Fruit fly (Drosophila melanogaster): ENCODE data around the gene CG46280.
A peak's percentile ranks its signal among the peaks of the same experiment; 100 is the strongest.

CG46280 gene

DNA sequence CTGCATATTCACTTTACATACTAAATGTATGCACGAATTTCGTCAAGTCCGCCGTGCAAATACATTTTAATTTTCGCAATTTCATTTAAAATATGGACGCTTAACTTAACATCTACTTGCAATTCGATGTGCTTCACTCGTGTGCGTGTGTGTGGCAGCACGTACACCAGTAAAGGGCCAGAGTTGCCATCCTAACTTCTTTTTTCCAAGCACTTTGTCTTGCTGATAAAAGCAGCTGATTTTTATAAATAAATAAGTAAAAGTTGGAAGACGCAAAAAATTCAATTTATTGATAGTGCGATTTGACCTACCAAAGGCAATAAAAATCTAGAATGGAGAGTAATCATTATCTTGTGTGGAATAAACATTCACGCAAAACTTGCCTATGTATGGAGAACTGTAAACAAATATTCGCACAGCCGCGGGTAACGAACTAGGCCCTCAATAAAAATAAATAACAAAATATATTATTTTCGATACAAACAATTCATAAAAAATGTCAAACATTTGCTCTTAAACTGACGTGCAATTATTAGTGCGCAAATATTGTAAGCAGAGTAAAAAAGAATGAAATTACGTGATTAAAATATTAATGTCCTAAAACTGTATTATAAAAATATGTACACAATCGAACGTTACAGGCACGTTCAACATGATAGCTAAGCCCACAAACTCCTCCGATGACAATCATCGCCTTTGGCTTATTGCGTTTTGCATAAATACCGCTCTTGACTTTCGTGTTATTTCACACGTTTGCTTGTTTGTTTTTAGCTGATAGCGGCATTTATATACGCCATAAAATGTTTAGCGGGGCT, 48.1 kb downstream of the CG46280 start (continued):
- no peak for TF ChIP-seq fu2 (GFP tag; optimal IDR thresholded peaks at IDR 0.05)
- TF ChIP-seq ash1 (GFP tag; optimal IDR thresholded peaks at IDR 0.05), result no peak
- no peak for TF ChIP-seq pros (GFP tag; optimal IDR thresholded peaks at IDR 0.05)
- no peak for TF ChIP-seq Sin3A (optimal IDR thresholded peaks at IDR 0.05)
- TF ChIP-seq Lpt (GFP tag; optimal IDR thresholded peaks at IDR 0.05), result no peak
- TF ChIP-seq CG30431 (GFP tag; optimal IDR thresholded peaks at IDR 0.05), result peak; percentile 28
- TF ChIP-seq CG10321 (GFP tag; IDR thresholded peaks at IDR 0.05), result no peak
- peak; percentile 47 for TF ChIP-seq D19B (GFP tag; optimal IDR thresholded peaks at IDR 0.05)
- peak; percentile 64 for TF ChIP-seq HmgZ (tag; optimal IDR thresholded peaks at IDR 0.05)
- no peak for TF ChIP-seq CG4360 (GFP tag; IDR thresholded peaks at IDR 0.05)
- peak; percentile 65 for TF ChIP-seq CG17359 (tag; optimal IDR thresholded peaks at IDR 0.05)
- TF ChIP-seq CG33213 (GFP tag; optimal IDR thresholded peaks at IDR 0.05), result no peak
- TF ChIP-seq tx (GFP tag; optimal IDR thresholded peaks at IDR 0.05), result no peak
- TF ChIP-seq wdn (GFP tag; IDR thresholded peaks at IDR 0.05), result peak; percentile 53; the same call in 1 of the 2 replicates
- peak; percentile 72 for TF ChIP-seq gcm2 (GFP tag; optimal IDR thresholded peaks at IDR 0.05)
- TF ChIP-seq tll (GFP tag; optimal IDR thresholded peaks at IDR 0.05), result no peak
- TF ChIP-seq ftz-f1 (GFP tag; optimal IDR thresholded peaks at IDR 0.05), result no peak
- no peak for TF ChIP-seq Spps (tag; optimal IDR thresholded peaks at IDR 0.05)
- TF ChIP-seq emc (GFP tag; optimal IDR thresholded peaks at IDR 0.05), result no peak
- TF ChIP-seq CG9817 (tag; optimal IDR thresholded peaks at IDR 0.05), result peak; percentile 70
- peak; percentile 83 for TF ChIP-seq dysf (GFP tag; IDR thresholded peaks at IDR 0.05)
- TF ChIP-seq CG2129 (GFP tag; IDR thresholded peaks at IDR 0.05; ENCODE audit: partially characterized antibody), result no peak
- no peak for TF ChIP-seq CG11398 (GFP tag; optimal IDR thresholded peaks at IDR 0.05)
- peak; percentile 78 for TF ChIP-seq CG6765 (GFP tag; optimal IDR thresholded peaks at IDR 0.05)
- TF ChIP-seq twi (tag; optimal IDR thresholded peaks at IDR 0.05), result peak; percentile 15
- no peak for TF ChIP-seq CG1647 (GFP tag; optimal IDR thresholded peaks at IDR 0.05)
- TF ChIP-seq ind (GFP tag; optimal IDR thresholded peaks at IDR 0.05), result peak; percentile 65
- peak; percentile 13 for TF ChIP-seq CG18764 (GFP tag; optimal IDR thresholded peaks at IDR 0.05)
- TF ChIP-seq CG10462 (GFP tag; optimal IDR thresholded peaks at IDR 0.05), result peak; percentile 18
- TF ChIP-seq repo (GFP tag; optimal IDR thresholded peaks at IDR 0.05), result no peak
- TF ChIP-seq vvl (GFP tag; IDR thresholded peaks at IDR 0.05), result peak; percentile 37
- TF ChIP-seq CG4854 (GFP tag; optimal IDR thresholded peaks at IDR 0.05), result no peak
- peak; percentile 70 for TF ChIP-seq Drgx (GFP tag; IDR thresholded peaks at IDR 0.05)
- no peak for TF ChIP-seq fru (optimal IDR thresholded peaks at IDR 0.05)
- no peak for TF ChIP-seq gsb-n (tag; optimal IDR thresholded peaks at IDR 0.05)
- peak; percentile 67 for TF ChIP-seq CG6854 (GFP tag; optimal IDR thresholded peaks at IDR 0.05)
- 0 out of 3 replicates have a peak, but pooled peaks have one; percentile 5 for TF ChIP-seq Optix (GFP tag; IDR thresholded peaks at IDR 0.05)
- TF ChIP-seq pita (GFP tag; optimal IDR thresholded peaks at IDR 0.05), result no peak
- peak; percentile 56 for TF ChIP-seq CG11695 (GFP tag; IDR thresholded peaks at IDR 0.05)
- TF ChIP-seq CG6175 (GFP tag; IDR thresholded peaks at IDR 0.05), result no peak
- no peak for TF ChIP-seq sim (GFP tag; IDR thresholded peaks at IDR 0.05)
- peak; percentile 48 for TF ChIP-seq sisA (GFP tag; IDR thresholded peaks at IDR 0.05)
- no peak for TF ChIP-seq CG4730 (GFP tag; IDR thresholded peaks at IDR 0.05)
- peak; percentile 57; the same call in 1 of the 2 replicates for TF ChIP-seq CG17328 (GFP tag; IDR thresholded peaks at IDR 0.05)
- TF ChIP-seq CG3281 (GFP tag; optimal IDR thresholded peaks at IDR 0.05), result peak; percentile 91
- peak; percentile 44 for TF ChIP-seq Dip3 (GFP tag; optimal IDR thresholded peaks at IDR 0.05)
- peak; percentile 39 for TF ChIP-seq CG15696 (tag; optimal IDR thresholded peaks at IDR 0.05)
- peak; percentile 18 for TF ChIP-seq CG1529 (GFP tag; optimal IDR thresholded peaks at IDR 0.05)
- TF ChIP-seq zen (tag; optimal IDR thresholded peaks at IDR 0.05), result peak; percentile 30
- TF ChIP-seq wor (GFP tag; IDR thresholded peaks at IDR 0.05), result peak; percentile 41
- no peak for TF ChIP-seq HmgD (GFP tag; optimal IDR thresholded peaks at IDR 0.05)

Data from whole organism, embryonic.